Worm (Caenorhabditis elegans) whole organism, L1 larva: ENCODE results near the gene smrc-1.

ENCODE experiments used
- C04F5.9 ChIP-seq: sonication (generic microtip); optimal IDR thresholded peaks from 2 replicates; lab custom pipeline; 2016; ENCODE audit warnings: missing genetic modification characterization, missing compliant biosample characterization
- alr-1 ChIP-seq: fragments of 200-800 bp; sonication (Bioruptor generic); optimal IDR thresholded peaks from 2 replicates; lab custom pipeline; 2018; ENCODE audit warnings: borderline replicate concordance, mild to moderate bottlenecking, missing genetic modification characterization, missing compliant biosample characterization
- ces-1 ChIP-seq: fragments of 150-350 bp; optimal IDR thresholded peaks from 2 replicates; lab custom pipeline; 2014; ENCODE audit warnings: missing biosample characterization, missing genetic modification reagents, missing genetic modification characterization
- fos-1 ChIP-seq: fragments of 150-350 bp; optimal IDR thresholded peaks from 2 replicates; lab custom pipeline; 2014; ENCODE audit warnings: missing biosample characterization, missing genetic modification characterization
- jun-1 ChIP-seq: fragments of 150-350 bp; optimal IDR thresholded peaks from 2 replicates; lab custom pipeline; 2014; ENCODE audit warnings: missing biosample characterization, missing genetic modification reagents, missing genetic modification characterization
- lin-14 ChIP-seq: fragments of 200-800 bp; sonication (Bioruptor generic); optimal IDR thresholded peaks from 2 replicates; lab custom pipeline; 2018; ENCODE audit warnings: mild to moderate bottlenecking, missing genetic modification characterization, moderate library complexity, missing compliant biosample characterization
- lin-15B ChIP-seq: fragments of 150-350 bp; sonication (generic microtip); optimal IDR thresholded peaks from 3 replicates; lab custom pipeline; 2014; ENCODE audit warnings: missing biosample characterization, missing genetic modification characterization
- mep-1 ChIP-seq: fragments of 150-350 bp; optimal IDR thresholded peaks from 2 replicates; lab custom pipeline; 2014; ENCODE audit warnings: missing biosample characterization, missing genetic modification characterization
- nhr-11 ChIP-seq: fragments of 150-350 bp; optimal IDR thresholded peaks from 2 replicates; lab custom pipeline; 2014; ENCODE audit warnings: missing biosample characterization, missing genetic modification characterization
- nhr-77 ChIP-seq: fragments of 150-350 bp; optimal IDR thresholded peaks from 2 replicates; lab custom pipeline; 2014; ENCODE audit warnings: missing biosample characterization, missing genetic modification characterization
- nhr-84 ChIP-seq: sonication (generic microtip); optimal IDR thresholded peaks from 2 replicates; lab custom pipeline; 2017; ENCODE audit warnings: missing biosample characterization, missing genetic modification characterization
- snpc-4 ChIP-seq: fragments of 150-350 bp; optimal IDR thresholded peaks from 2 replicates; lab custom pipeline; 2014; ENCODE audit warnings: missing biosample characterization, missing genetic modification characterization
- unc-30 ChIP-seq: sonication (generic microtip); optimal IDR thresholded peaks from 2 replicates; lab custom pipeline; 2017; ENCODE audit warnings: missing biosample characterization, missing genetic modification characterization
- zip-4 ChIP-seq: fragments of 200-800 bp; sonication (Bioruptor generic); optimal IDR thresholded peaks from 2 replicates; lab custom pipeline; 2018; ENCODE audit warnings: mild to moderate bottlenecking, missing genetic modification characterization, moderate library complexity, missing compliant biosample characterization

DNA sequence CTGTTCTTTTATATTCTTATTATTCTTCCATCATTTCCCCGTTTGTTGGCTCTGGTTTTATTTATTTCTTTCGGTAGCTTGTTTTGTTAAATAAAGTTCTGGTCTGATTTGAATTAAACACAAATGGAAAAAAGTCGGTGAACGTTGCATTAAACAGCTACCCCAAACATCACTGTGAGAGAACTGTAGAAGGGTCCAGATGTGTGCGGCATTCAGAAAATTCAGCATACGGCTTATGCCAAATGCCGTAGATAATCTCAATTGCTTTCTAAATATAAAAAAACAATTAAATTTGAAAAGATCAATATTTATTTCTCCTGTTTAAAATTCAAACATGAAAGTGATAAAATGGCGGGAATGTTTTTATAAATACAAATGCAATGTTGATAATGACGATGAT lies 49.1 kb downstream of the smrc-1 start:
- no peak for TF ChIP-seq lin-15B (tag; lab: Kevin White, UChicago)
- TF ChIP-seq jun-1, result no peak
- TF ChIP-seq snpc-4 (tag; lab: Kevin White, UChicago), result no peak
- no peak for TF ChIP-seq ces-1 (GFP tag; lab: Kevin White, UChicago)
- TF ChIP-seq alr-1 (tag; lab: Kevin White, UChicago), result no peak
- no peak for TF ChIP-seq unc-30 (tag; lab: Kevin White, UChicago)
- TF ChIP-seq lin-14 (GFP tag; lab: Kevin White, UChicago), result no peak
- TF ChIP-seq fos-1 (tag; lab: Kevin White, UChicago), result no peak
- no peak for TF ChIP-seq mep-1 (tag; lab: Kevin White, UChicago)
- no peak for TF ChIP-seq zip-4 (GFP tag; lab: Kevin White, UChicago)
- TF ChIP-seq C04F5.9, result no peak
- TF ChIP-seq nhr-11, result no peak
- TF ChIP-seq nhr-84 (tag; lab: Kevin White, UChicago), result no peak
- no peak for TF ChIP-seq nhr-77
